Worm (Caenorhabditis elegans) whole organism, young adult: ENCODE measurements around the gene dsl-4.
A peak's percentile ranks its signal among the peaks of the same experiment; 100 is the strongest.

ENCODE experiments used
- C06A6.2 ChIP-seq: fragments of 200-800 bp; sonication (Bioruptor generic); conservative IDR thresholded peaks from 2 replicates; pipeline ENCODE4 v1.3.6; 2022; ENCODE audit warnings: missing genetic modification characterization, missing compliant biosample characterization
- F49E8.2 ChIP-seq: sonication (generic microtip); optimal IDR thresholded peaks from 3 replicates; lab custom pipeline; 2017; ENCODE audit warnings: missing genetic modification characterization, mild to moderate bottlenecking, missing compliant biosample characterization, antibody characterized with exemption, moderate library complexity; ENCODE audit not compliant: insufficient read depth
- F52B5.7 ChIP-seq: sonication (generic microtip); optimal IDR thresholded peaks from 2 replicates; lab custom pipeline; 2016; ENCODE audit warnings: mild to moderate bottlenecking, missing genetic modification characterization, missing compliant biosample characterization
- F57C9.4 ChIP-seq: sonication (generic microtip); optimal IDR thresholded peaks from 2 replicates; lab custom pipeline; 2017; ENCODE audit warnings: mild to moderate bottlenecking, missing genetic modification characterization, missing compliant biosample characterization
- K12H6.12 ChIP-seq: fragments of 200-800 bp; sonication (Bioruptor generic); optimal IDR thresholded peaks from 2 replicates; lab custom pipeline; 2018; ENCODE audit warnings: mild to moderate bottlenecking, missing genetic modification characterization, missing compliant biosample characterization
- Y53F4B.3 ChIP-seq: fragments of 200-800 bp; sonication (Bioruptor generic); IDR thresholded peaks from 2 replicates; pipeline ENCODE4 v1.3.6; 2022; ENCODE audit warnings: missing genetic modification reagents, missing genetic modification characterization, missing compliant biosample characterization
- Y95B8A.8 ChIP-seq: fragments of 200-800 bp; sonication (Bioruptor generic); IDR thresholded peaks from 2 replicates; pipeline ENCODE4 v1.3.6; 2022; ENCODE audit warnings: missing genetic modification reagents, missing genetic modification characterization, missing compliant biosample characterization
- aptf-3 ChIP-seq: fragments of 200-800 bp; sonication (Bioruptor generic); IDR thresholded peaks from 2 replicates; pipeline ENCODE4 v1.3.6; 2022; ENCODE audit warnings: missing genetic modification characterization, missing compliant biosample characterization
- atf-7 ChIP-seq: sonication (generic microtip); optimal IDR thresholded peaks from 2 replicates; lab custom pipeline; 2017; ENCODE audit warnings: mild to moderate bottlenecking, missing genetic modification characterization, missing compliant biosample characterization
- attf-5 ChIP-seq: fragments of 200-800 bp; sonication (Bioruptor generic); optimal IDR thresholded peaks from 2 replicates; lab custom pipeline; 2018; ENCODE audit warnings: mild to moderate bottlenecking, missing genetic modification characterization, missing compliant biosample characterization
- ccch-3 ChIP-seq: fragments of 200-800 bp; sonication (Bioruptor generic); optimal IDR thresholded peaks from 2 replicates; lab custom pipeline; 2018; ENCODE audit warnings: mild to moderate bottlenecking, missing genetic modification characterization, missing compliant biosample characterization
- cebp-1 ChIP-seq, 2 experiments: fragments of 200-800 bp in 1 of 2; sonication (Bioruptor generic) in 1 of 2; sonication (generic microtip) in 1 of 2; IDR thresholded peaks in 1 of 2; optimal IDR thresholded peaks in 1 of 2; 2 replicates each; pipeline versions ENCODE4 v1.3.6 to Lab custom; 2017 to 2022; ENCODE audit warnings: missing compliant biosample characterization in 2 of 2, missing genetic modification characterization in 2 of 2, mild to moderate bottlenecking in 1 of 2, missing genetic modification reagents in 1 of 2, moderate library complexity in 1 of 2
- cebp-2 ChIP-seq: fragments of 200-800 bp; sonication (Bioruptor generic); IDR thresholded peaks from 2 replicates; pipeline ENCODE4 v1.3.6; 2022; ENCODE audit warnings: missing genetic modification characterization, missing compliant biosample characterization
- ceh-40 ChIP-seq: fragments of 200-800 bp; sonication (Bioruptor generic); IDR thresholded peaks from 2 replicates; pipeline ENCODE4 v1.3.6; 2022; ENCODE audit warnings: missing genetic modification characterization, missing compliant biosample characterization
- chd-7 ChIP-seq: sonication (generic microtip); optimal IDR thresholded peaks from 2 replicates; lab custom pipeline; 2016; ENCODE audit warnings: mild to moderate bottlenecking, missing genetic modification characterization, moderate library complexity, missing compliant biosample characterization
- dox-1 ChIP-seq: fragments of 200-800 bp; sonication (Bioruptor generic); IDR thresholded peaks from 2 replicates; pipeline ENCODE4 v1.3.6; 2022; ENCODE audit warnings: missing genetic modification reagents, missing genetic modification characterization, missing compliant biosample characterization
- dpff-1 ChIP-seq: sonication (generic microtip); optimal IDR thresholded peaks from 2 replicates; lab custom pipeline; 2017; ENCODE audit warnings: mild to moderate bottlenecking, missing genetic modification characterization, missing compliant biosample characterization
- egl-18 ChIP-seq: fragments of 200-800 bp; sonication (Bioruptor generic); IDR thresholded peaks from 2 replicates; pipeline ENCODE4 v1.3.6; 2022; ENCODE audit warnings: missing genetic modification reagents, missing genetic modification characterization, missing compliant biosample characterization
- hlh-12 ChIP-seq: sonication (generic microtip); optimal IDR thresholded peaks from 2 replicates; lab custom pipeline; 2016; ENCODE audit warnings: missing genetic modification characterization, missing compliant biosample characterization
- hsf-1 ChIP-seq: fragments of 200-800 bp; sonication (Bioruptor generic); IDR thresholded peaks from 2 replicates; pipeline ENCODE4 v1.3.6; 2022; ENCODE audit warnings: missing genetic modification reagents, missing genetic modification characterization, missing compliant biosample characterization
- lag-1 ChIP-seq: fragments of 200-800 bp; sonication (Bioruptor generic); IDR thresholded peaks from 2 replicates; pipeline ENCODE4 v1.3.6; 2022; ENCODE audit warnings: missing genetic modification reagents, missing genetic modification characterization, missing compliant biosample characterization
- lin-26 ChIP-seq: fragments of 200-800 bp; sonication (Bioruptor generic); IDR thresholded peaks from 2 replicates; pipeline ENCODE4 v1.3.6; 2022; ENCODE audit warnings: missing genetic modification reagents, missing genetic modification characterization, missing compliant biosample characterization
- lin-35 ChIP-seq, 3 experiments: fragments of 150-350 bp in 2 of 3; sonication (generic microtip) in 1 of 3; optimal IDR thresholded peaks; 2 replicates each; lab custom pipeline; 2014 to 2018; ENCODE audit warnings: missing biosample characterization in 3 of 3, missing genetic modification characterization in 3 of 3, missing genetic modification reagents in 3 of 3
- lin-40 ChIP-seq: sonication (generic microtip); optimal IDR thresholded peaks from 2 replicates; lab custom pipeline; 2016; ENCODE audit warnings: missing genetic modification characterization, mild to moderate bottlenecking, missing compliant biosample characterization, missing genotype, missing genetic modification reagents
- lin-54 ChIP-seq: fragments of 200-800 bp; sonication (Bioruptor generic); optimal IDR thresholded peaks from 2 replicates; lab custom pipeline; 2018; ENCODE audit warnings: mild to moderate bottlenecking, missing genetic modification characterization, missing compliant biosample characterization
- lsl-1 ChIP-seq: fragments of 200-800 bp; sonication (Bioruptor generic); optimal IDR thresholded peaks from 2 replicates; lab custom pipeline; 2018; ENCODE audit warnings: mild to moderate bottlenecking, missing genetic modification characterization, moderate library complexity, missing compliant biosample characterization
- madf-3 ChIP-seq: fragments of 200-800 bp; sonication (Bioruptor generic); IDR thresholded peaks from 2 replicates; pipeline ENCODE4 v1.3.6; 2022; ENCODE audit warnings: missing genetic modification reagents, missing genetic modification characterization, missing compliant biosample characterization
- madf-6 ChIP-seq: fragments of 200-800 bp; sonication (Bioruptor generic); IDR thresholded peaks from 2 replicates; pipeline ENCODE4 v1.3.6; 2022; ENCODE audit warnings: missing genetic modification reagents, missing genetic modification characterization, missing compliant biosample characterization
- madf-8 ChIP-seq: fragments of 200-800 bp; sonication (Bioruptor generic); conservative IDR thresholded peaks from 2 replicates; pipeline ENCODE4 v1.3.6; 2022; ENCODE audit warnings: missing genetic modification reagents, missing genetic modification characterization, missing compliant biosample characterization
- mel-28 ChIP-seq: sonication (generic microtip); optimal IDR thresholded peaks from 2 replicates; lab custom pipeline; 2016; ENCODE audit warnings: borderline replicate concordance, mild to moderate bottlenecking, missing genetic modification characterization, missing compliant biosample characterization
- mxl-1 ChIP-seq: sonication (generic microtip); optimal IDR thresholded peaks from 2 replicates; lab custom pipeline; 2016; ENCODE audit warnings: missing genetic modification characterization, missing compliant biosample characterization
- nfya-1 ChIP-seq: sonication (generic microtip); optimal IDR thresholded peaks from 2 replicates; lab custom pipeline; 2017; ENCODE audit warnings: antibody characterized with exemption, missing compliant biosample characterization, missing genetic modification characterization, borderline replicate concordance; ENCODE audit not compliant: insufficient read depth
- nfya-2 ChIP-seq: fragments of 200-800 bp; sonication (Bioruptor generic); IDR thresholded peaks from 2 replicates; pipeline ENCODE4 v1.3.6; 2022; ENCODE audit warnings: missing genetic modification reagents, missing genetic modification characterization, missing compliant biosample characterization
- nfyb-1 ChIP-seq: fragments of 200-800 bp; sonication (Bioruptor generic); IDR thresholded peaks from 2 replicates; pipeline ENCODE4 v1.3.6; 2022; ENCODE audit warnings: missing genetic modification reagents, missing genetic modification characterization, missing compliant biosample characterization
- pbrm-1 ChIP-seq: fragments of 200-800 bp; sonication (Bioruptor generic); IDR thresholded peaks from 2 replicates; pipeline ENCODE4 v1.3.6; 2022; ENCODE audit warnings: missing genetic modification reagents, missing genetic modification characterization, missing compliant biosample characterization
- pha-4 ChIP-seq: fragments of 150-350 bp; sonication (generic microtip); optimal IDR thresholded peaks from 2 replicates; lab custom pipeline; 2014; ENCODE audit warnings: missing biosample characterization, missing genetic modification reagents, missing genetic modification characterization
- rcor-1 ChIP-seq: fragments of 200-800 bp; sonication (Bioruptor generic); IDR thresholded peaks from 2 replicates; pipeline ENCODE4 v1.3.6; 2022; ENCODE audit warnings: missing genetic modification reagents, missing genetic modification characterization, missing compliant biosample characterization
- rec-8 ChIP-seq, 2 experiments: sonication (generic microtip); optimal IDR thresholded peaks; 2 replicates each; lab custom pipeline; 2016; ENCODE audit warnings: mild to moderate bottlenecking in 2 of 2, missing genetic modification characterization in 2 of 2, missing genetic modification reagents in 2 of 2, missing genotype in 2 of 2, missing biosample characterization in 1 of 2, missing compliant biosample characterization in 1 of 2, moderate library complexity in 1 of 2
- repo-1 ChIP-seq: sonication (generic microtip); optimal IDR thresholded peaks from 2 replicates; lab custom pipeline; 2017; ENCODE audit warnings: mild to moderate bottlenecking, missing genetic modification characterization, missing compliant biosample characterization
- somi-1 ChIP-seq: fragments of 200-800 bp; sonication (Bioruptor generic); optimal IDR thresholded peaks from 2 replicates; lab custom pipeline; 2018; ENCODE audit warnings: mild to moderate bottlenecking, missing genetic modification characterization, missing compliant biosample characterization
- sptf-2 ChIP-seq: fragments of 200-800 bp; sonication (Bioruptor generic); optimal IDR thresholded peaks from 2 replicates; lab custom pipeline; 2018; ENCODE audit warnings: mild to moderate bottlenecking, missing genetic modification characterization, missing compliant biosample characterization
- tbx-9 ChIP-seq: sonication (generic microtip); optimal IDR thresholded peaks from 2 replicates; lab custom pipeline; 2016; ENCODE audit warnings: borderline replicate concordance, missing genetic modification characterization, inconsistent platforms, missing compliant biosample characterization
- zim-3 ChIP-seq: sonication (generic microtip); optimal IDR thresholded peaks from 2 replicates; lab custom pipeline; 2017; ENCODE audit warnings: mild to moderate bottlenecking, missing genetic modification characterization, moderate library complexity, missing compliant biosample characterization
- ztf-25 ChIP-seq: fragments of 200-800 bp; sonication (Bioruptor generic); IDR thresholded peaks from 2 replicates; pipeline ENCODE4 v1.3.6; 2022; ENCODE audit warnings: missing genetic modification reagents, missing genetic modification characterization, missing compliant biosample characterization
- ztf-28 ChIP-seq: fragments of 200-800 bp; sonication (Bioruptor generic); IDR thresholded peaks from 2 replicates; pipeline ENCODE4 v1.3.6; 2022; ENCODE audit warnings: missing genetic modification reagents, missing genetic modification characterization, missing compliant biosample characterization
- ztf-3 ChIP-seq: fragments of 200-800 bp; sonication (Bioruptor generic); optimal IDR thresholded peaks from 2 replicates; lab custom pipeline; 2018; ENCODE audit warnings: mild to moderate bottlenecking, missing genetic modification characterization, missing compliant biosample characterization

The dsl-4 gene

ce11 chrX:14115480-14116161, 25.4 kb downstream of the dsl-4 start, which contains the start of gene F28H6.7:
TSS of gene F28H6.7 (plus strand) at chrX:14116111.
- TF ChIP-seq K12H6.12 (tag; lab: Kevin White, UChicago), result peak; percentile 21
- peak; percentile 27 to 54 for TF ChIP-seq rec-8 (tag; optimal IDR thresholded peaks at IDR 0.05; lab: Kevin White, UChicago)
- TF ChIP-seq F57C9.4 (tag; lab: Kevin White, UChicago), result no peak
- peak; percentile 49 for TF ChIP-seq hlh-12 (tag; lab: Kevin White, UChicago)
- TF ChIP-seq lag-1 (GFP tag; lab: Robert Waterston, UW), result no peak
- no peak for TF ChIP-seq Y53F4B.3 (GFP tag; lab: Robert Waterston, UW)
- no peak for TF ChIP-seq zim-3 (tag; lab: Kevin White, UChicago)
- 0 out of 2 replicates have a peak, but pooled peaks have one; percentile 39 for TF ChIP-seq rcor-1 (GFP tag; lab: Robert Waterston, UW)
- no peak for TF ChIP-seq nfya-1 (tag; lab: Kevin White, UChicago)
- TF ChIP-seq F52B5.7, result no peak
- TF ChIP-seq tbx-9 (tag; lab: Kevin White, UChicago), result no peak
- TF ChIP-seq lsl-1 (GFP tag; lab: Kevin White, UChicago), result no peak
- peak; percentile 61; the same call in 1 of the 2 replicates for TF ChIP-seq ztf-28 (GFP tag; lab: Robert Waterston, UW)
- no peak for TF ChIP-seq cebp-1 (GFP tag; IDR thresholded peaks at IDR 0.05; lab: Robert Waterston, UW)
- no peak for TF ChIP-seq cebp-1 (tag; optimal IDR thresholded peaks at IDR 0.05; lab: Kevin White, UChicago)
- TF ChIP-seq attf-5, result no peak
- peak; percentile 74; the same call in 1 of the 2 replicates for TF ChIP-seq nfyb-1 (GFP tag; lab: Robert Waterston, UW)
- no peak for TF ChIP-seq madf-8 (GFP tag; lab: Robert Waterston, UW)
- TF ChIP-seq Y95B8A.8, result no peak
- peak; percentile 50 for TF ChIP-seq repo-1 (tag; lab: Kevin White, UChicago)
- TF ChIP-seq somi-1, result peak; percentile 31
- peak; percentile 93 for TF ChIP-seq lin-26
- TF ChIP-seq lin-35 (GFP tag; optimal IDR thresholded peaks at IDR 0.05; lab: Kevin White, UChicago), result peak in 1 of 3 experiments; percentile 65
- no peak for TF ChIP-seq sptf-2
- TF ChIP-seq F49E8.2 (tag; lab: Kevin White, UChicago), result no peak
- TF ChIP-seq egl-18 (GFP tag; lab: Robert Waterston, UW), result 0 out of 2 replicates have a peak, but pooled peaks have one; percentile 10
- TF ChIP-seq nfya-2 (GFP tag; lab: Robert Waterston, UW), result no peak
- no peak for TF ChIP-seq C06A6.2 (GFP tag; lab: Robert Waterston, UW)
- TF ChIP-seq atf-7, result peak; percentile 8
- TF ChIP-seq dpff-1, result no peak
- peak; percentile 58 for TF ChIP-seq mxl-1 (tag; lab: Kevin White, UChicago)
- no peak for TF ChIP-seq lin-54 (GFP tag; lab: Kevin White, UChicago)
- TF ChIP-seq dox-1, result no peak; the same call in 1 of the 2 replicates
- no peak for TF ChIP-seq ccch-3
- TF ChIP-seq madf-6, result peak; percentile 46; the same call in 1 of the 2 replicates
- no peak for TF ChIP-seq mel-28 (tag; lab: Kevin White, UChicago)
- TF ChIP-seq hsf-1, result no peak
- TF ChIP-seq lin-40, result peak; percentile 44
- TF ChIP-seq ztf-3 (GFP tag; lab: Kevin White, UChicago), result no peak
- peak; percentile 65 for TF ChIP-seq chd-7
- peak; percentile 79 for TF ChIP-seq pbrm-1 (GFP tag; lab: Robert Waterston, UW)
- TF ChIP-seq pha-4 (tag; lab: Kevin White, UChicago), result no peak
- TF ChIP-seq ceh-40 (GFP tag; lab: Robert Waterston, UW), result 0 out of 2 replicates have a peak, but pooled peaks have one; percentile 73
- peak; percentile 73; the same call in 1 of the 2 replicates for TF ChIP-seq aptf-3 (GFP tag; lab: Robert Waterston, UW)
- peak; percentile 68; the same call in 1 of the 2 replicates for TF ChIP-seq madf-3 (GFP tag; lab: Robert Waterston, UW)
- 0 out of 2 replicates have a peak, but pooled peaks have one; percentile 65 for TF ChIP-seq ztf-25 (GFP tag; lab: Robert Waterston, UW)
- TF ChIP-seq cebp-2 (GFP tag; lab: Robert Waterston, UW), result no peak
